Fruit fly (Drosophila melanogaster): ENCODE results near the gene AttD.

AttD gene

dm6 chr3R:17670202-17670856 is 45.3 kb downstream of the AttD start (continued):
- TF ChIP-seq zen2 (GFP tag; IDR thresholded peaks at IDR 0.05; ENCODE audit: partially characterized antibody) (no peak), Oaz (GFP tag; IDR thresholded peaks at IDR 0.05) (no peak), hth (optimal IDR thresholded peaks at IDR 0.05) (no peak), toy (GFP tag; IDR thresholded peaks at IDR 0.05) (no peak), Asciz (GFP tag; optimal IDR thresholded peaks at IDR 0.05) (no peak), sd (tag; optimal IDR thresholded peaks at IDR 0.05) (no peak), ash1 (GFP tag; optimal IDR thresholded peaks at IDR 0.05) (no peak), maf-S (GFP tag; optimal IDR thresholded peaks at IDR 0.05) (no peak), ac (GFP tag; optimal IDR thresholded peaks at IDR 0.05) (no peak), crc (GFP tag; optimal IDR thresholded peaks at IDR 0.05) (no peak), Dip2 (GFP tag; IDR thresholded peaks at IDR 0.05) (no peak), grau (tag; optimal IDR thresholded peaks at IDR 0.05) (no peak), dmrt11E (tag; optimal IDR thresholded peaks at IDR 0.05) (no peak), yki (optimal IDR thresholded peaks at IDR 0.05) (no peak), CG11456 (GFP tag; IDR thresholded peaks at IDR 0.05) (no peak), pum (GFP tag; optimal IDR thresholded peaks at IDR 0.05) (no peak), CG9437 (GFP tag; optimal IDR thresholded peaks at IDR 0.05) (no peak), CG2875 (GFP tag; optimal IDR thresholded peaks at IDR 0.05) (no peak), CG33557 (GFP tag; optimal IDR thresholded peaks at IDR 0.05) (no peak), Sin3A (optimal IDR thresholded peaks at IDR 0.05) (peak; percentile 36), nerfin-1 (tag; optimal IDR thresholded peaks at IDR 0.05) (peak; percentile 16), dan (GFP tag; IDR thresholded peaks at IDR 0.05) (no peak), CG10147 (GFP tag; optimal IDR thresholded peaks at IDR 0.05) (no peak), CG4424 (GFP tag; optimal IDR thresholded peaks at IDR 0.05) (no peak), MESR4 (GFP tag; optimal IDR thresholded peaks at IDR 0.05) (peak; percentile 45), CG6791 (GFP tag; IDR thresholded peaks at IDR 0.05; ENCODE audit: partially characterized antibody) (no peak), zfh1 (GFP tag; IDR thresholded peaks at IDR 0.05) (0 out of 3 replicates have a peak, but pooled peaks have one; percentile 13), aop (GFP tag; IDR thresholded peaks at IDR 0.05) (no peak), crp (GFP tag; optimal IDR thresholded peaks at IDR 0.05) (no peak), CG17912 (GFP tag; optimal IDR thresholded peaks at IDR 0.05) (no peak), CG4404 (GFP tag; IDR thresholded peaks at IDR 0.05) (no peak), CG18619 (GFP tag; optimal IDR thresholded peaks at IDR 0.05) (no peak), Awh (GFP tag; IDR thresholded peaks at IDR 0.05) (no peak), Med (GFP tag) (peak; percentile 80), CG7372 (GFP tag; IDR thresholded peaks at IDR 0.05) (no peak), Bgb (GFP tag; IDR thresholded peaks at IDR 0.05; ENCODE audit: partially characterized antibody) (peak; percentile 51; the same call in 1 of the 2 replicates), crol (GFP tag; IDR thresholded peaks at IDR 0.05) (peak; percentile 41; the same call in 1 of the 2 replicates), CG32532 (GFP tag; IDR thresholded peaks at IDR 0.05) (no peak), sob (GFP tag; IDR thresholded peaks at IDR 0.05) (no peak), sens (GFP tag) (peak; percentile 5), kni (GFP tag; optimal IDR thresholded peaks at IDR 0.05) (peak; percentile 23), CG30020 (tag; optimal IDR thresholded peaks at IDR 0.05) (no peak), btn (GFP tag; optimal IDR thresholded peaks at IDR 0.05) (no peak), fd3F (GFP tag; optimal IDR thresholded peaks at IDR 0.05) (no peak), caup (GFP tag; optimal IDR thresholded peaks at IDR 0.05; ENCODE audit: severe bottlenecking) (no peak), CG4282 (GFP tag; optimal IDR thresholded peaks at IDR 0.05) (no peak), Scr (GFP tag; IDR thresholded peaks at IDR 0.05; ENCODE audit: partially characterized antibody) (no peak; the same call in 1 of the 2 replicates), kay (GFP tag; optimal IDR thresholded peaks at IDR 0.05) (peak; percentile 78), sna (GFP tag; IDR thresholded peaks at IDR 0.05; ENCODE audit: partially characterized antibody) (peak; percentile 50; the same call in 1 of the 2 replicates), ERR (GFP tag; optimal IDR thresholded peaks at IDR 0.05) (no peak), CG15479 (GFP tag; optimal IDR thresholded peaks at IDR 0.05) (no peak)
